Fruit fly (Drosophila melanogaster) Kc167 (cell line): ENCODE measurements around the gene CG14341.
A peak's percentile ranks its signal among the peaks of the same experiment; 100 is the strongest.

Source experiments
- Myc ChIP-seq: fragments of >200 bp; optimal IDR thresholded peaks from 2 replicates; lab custom pipeline; 2017; ENCODE audit warnings: missing external identifiers
- Sin3A ChIP-seq: fragments of >200 bp; optimal IDR thresholded peaks from 2 replicates; lab custom pipeline; 2018; ENCODE audit warnings: missing external identifiers
- h ChIP-seq: fragments of >200 bp; optimal IDR thresholded peaks from 3 replicates; lab custom pipeline; 2018; ENCODE audit warnings: missing external identifiers
- insv ChIP-seq: fragments of >200 bp; optimal IDR thresholded peaks from 3 replicates; lab custom pipeline; 2018; ENCODE audit warnings: missing external identifiers
- psq ChIP-seq: fragments of >200 bp; optimal IDR thresholded peaks from 2 replicates; lab custom pipeline; 2017; ENCODE audit warnings: missing external identifiers
- ttk ChIP-seq: sonication (Bioruptor generic); optimal IDR thresholded peaks from 2 replicates; lab custom pipeline; 2017; ENCODE audit warnings: missing external identifiers

Gene CG14341

DNA sequence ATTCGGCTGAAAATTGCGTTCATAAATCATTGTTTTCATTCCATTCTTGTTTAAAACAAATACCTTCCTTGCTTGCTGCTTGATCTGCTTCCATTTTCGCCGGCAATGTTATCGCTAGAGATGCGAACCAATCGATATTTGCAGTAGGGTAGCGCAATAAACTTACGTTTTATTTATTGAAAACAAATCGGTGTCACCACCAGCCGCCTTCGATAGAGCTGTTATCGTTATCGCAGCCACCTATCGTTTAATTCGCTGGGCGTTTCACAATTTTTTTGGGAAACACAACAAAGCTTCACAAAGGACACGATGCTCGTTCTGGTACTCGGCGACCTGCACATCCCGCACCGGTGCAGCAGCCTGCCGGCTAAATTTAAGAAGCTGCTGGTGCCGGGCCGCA is 15.8 kb upstream of the CG14341 start, which contains the start of the genes Tfb4 and Vps29:
TSS of gene Tfb4 (minus strand) at position 124 of the 400 bp plus-strand sequence.
TSS of gene Vps29 (plus strand) at position 213 of the 400 bp plus-strand sequence.
- TF ChIP-seq h (lab: Kevin White, UChicago) (no peak), ttk (lab: Kevin White, UChicago) (no peak), insv (lab: Kevin White, UChicago) (no peak), psq (lab: Kevin White, UChicago) (no peak), Sin3A (lab: Kevin White, UChicago) (no peak), Myc (lab: Kevin White, UChicago) (no peak)

DNA sequence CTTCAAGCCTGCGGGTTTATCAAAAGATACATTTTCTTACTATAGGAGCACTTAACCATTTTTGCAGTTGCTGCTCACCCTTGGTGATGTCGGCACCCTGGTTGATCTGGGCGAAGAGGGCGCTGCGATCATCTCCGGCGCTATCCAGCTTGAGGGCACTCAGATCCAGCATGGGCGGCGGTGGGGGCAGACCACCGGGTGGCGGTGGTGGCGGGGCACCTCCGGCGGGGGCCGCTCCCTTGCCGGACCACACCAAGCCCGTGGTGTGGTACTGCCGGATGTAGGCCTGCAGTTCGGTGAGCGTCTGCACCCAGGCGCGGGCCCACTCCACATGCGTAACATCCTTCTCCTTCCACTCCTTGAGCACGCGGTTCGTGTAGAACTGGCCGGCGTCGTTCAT is 13.6 kb upstream of the CG14341 start:
- TF ChIP-seq Myc (lab: Kevin White, UChicago): no peak
- no peak for TF ChIP-seq insv (lab: Kevin White, UChicago)
- TF ChIP-seq Sin3A (lab: Kevin White, UChicago): no peak
- TF ChIP-seq ttk (lab: Kevin White, UChicago): no peak
- TF ChIP-seq h (lab: Kevin White, UChicago): no peak
- TF ChIP-seq psq (lab: Kevin White, UChicago): no peak

dm6 chr2L:1156592-1157249 is 9.6 kb upstream of the CG14341 start:
- TF ChIP-seq Myc (lab: Kevin White, UChicago) (no peak), psq (lab: Kevin White, UChicago) (no peak), h (lab: Kevin White, UChicago) (no peak), Sin3A (lab: Kevin White, UChicago) (no peak), insv (lab: Kevin White, UChicago) (no peak), ttk (lab: Kevin White, UChicago) (no peak)

dm6 chr2L:1157357-1157678 is 9.0 kb upstream of the CG14341 start:
- TF ChIP-seq psq (lab: Kevin White, UChicago) (no peak), ttk (lab: Kevin White, UChicago) (no peak), h (lab: Kevin White, UChicago) (no peak), insv (lab: Kevin White, UChicago) (no peak), Sin3A (lab: Kevin White, UChicago) (no peak), Myc (lab: Kevin White, UChicago) (no peak)

dm6 chr2L:1157679-1158518 is 8.4 kb upstream of the CG14341 start, which contains the start of gene capt:
TSS of gene capt (minus strand) at chr2L:1158262.
- no peak for TF ChIP-seq Myc (lab: Kevin White, UChicago)
- TF ChIP-seq psq (lab: Kevin White, UChicago): no peak
- peak; percentile 89 for TF ChIP-seq Sin3A (lab: Kevin White, UChicago)

DNA sequence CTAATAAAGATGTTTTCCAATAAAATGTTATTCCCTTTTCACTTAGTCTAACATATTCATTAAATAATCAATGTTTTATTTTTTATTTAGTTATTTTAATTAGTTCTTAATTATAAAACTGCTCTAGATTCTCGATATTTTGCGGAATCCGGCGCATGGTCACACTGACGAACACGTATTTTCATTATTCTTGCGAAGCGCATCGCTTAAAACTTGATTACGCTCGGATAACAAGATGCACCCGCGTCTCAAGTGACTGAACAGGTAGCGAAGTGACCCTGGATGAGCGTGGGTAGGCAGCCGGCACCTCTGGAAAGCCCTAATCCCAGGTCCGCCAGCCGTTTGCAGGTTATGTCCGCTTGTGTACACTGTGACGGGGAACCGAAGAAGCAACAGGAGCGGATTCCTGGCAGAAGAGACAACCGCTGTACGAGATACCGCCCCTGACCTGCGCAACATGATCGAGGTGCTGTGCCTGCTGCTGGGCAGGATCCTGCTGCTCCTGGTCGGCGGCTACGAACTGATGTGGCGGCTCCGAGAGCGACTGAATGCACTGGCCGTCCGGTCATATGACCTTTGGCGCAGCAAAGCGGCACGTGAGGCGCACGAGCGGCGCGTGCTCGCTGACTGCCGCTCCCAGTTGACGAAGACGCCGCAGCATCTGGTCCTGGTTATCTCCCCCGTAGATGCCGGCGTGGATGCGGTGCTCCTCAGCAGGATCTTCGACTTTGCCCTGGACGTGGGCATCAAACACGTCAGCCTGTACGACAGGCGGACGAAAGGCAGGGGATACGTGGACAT is 7.6 kb upstream of the CG14341 start, which contains the start of gene Tango14:
TSS of gene Tango14 (plus strand) at position 143 of the 801 bp plus-strand sequence.
- TF ChIP-seq Myc (lab: Kevin White, UChicago) (no peak), h (lab: Kevin White, UChicago) (no peak), Sin3A (lab: Kevin White, UChicago) (no peak), ttk (lab: Kevin White, UChicago) (no peak), insv (lab: Kevin White, UChicago) (no peak), psq (lab: Kevin White, UChicago) (no peak)

DNA sequence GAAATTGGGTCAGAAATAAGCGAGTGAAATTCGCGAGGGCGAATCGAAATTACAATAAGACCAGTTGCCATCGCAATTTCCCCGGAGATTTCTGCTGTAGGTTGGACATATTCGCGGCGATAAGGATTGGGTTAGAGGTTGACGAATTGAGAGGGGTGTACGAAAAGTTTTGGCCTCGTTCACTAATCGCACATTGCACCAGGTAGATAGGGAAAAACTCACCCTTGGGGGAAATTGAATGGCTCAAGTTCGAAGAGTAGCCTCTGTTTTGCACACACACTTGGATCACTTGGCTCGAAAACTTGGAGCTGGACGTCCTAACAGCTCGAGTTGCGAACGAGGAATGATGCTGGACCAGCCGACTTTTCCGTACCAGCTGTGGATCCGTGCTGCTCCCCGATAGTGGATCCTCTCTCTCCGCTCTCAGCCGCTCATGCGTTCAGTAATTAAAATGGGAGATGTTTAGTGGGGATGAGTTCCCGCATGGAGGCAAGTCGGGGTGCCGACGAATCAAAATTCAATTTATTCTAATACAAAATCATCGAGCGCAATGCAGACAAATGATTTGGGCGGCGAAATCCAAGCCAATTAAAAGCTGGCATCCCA is 2.7 kb upstream of the CG14341 start, which contains the start of gene CG5080:
TSS of gene CG5080 (minus strand) at position 349 of the 606 bp plus-strand sequence.
- no peak for TF ChIP-seq Myc (lab: Kevin White, UChicago)
- no peak for TF ChIP-seq Sin3A (lab: Kevin White, UChicago)

- no peak for TF ChIP-seq ttk (lab: Kevin White, UChicago)
- no peak for TF ChIP-seq Sin3A (lab: Kevin White, UChicago)
- no peak for TF ChIP-seq h (lab: Kevin White, UChicago)
- TF ChIP-seq Myc (lab: Kevin White, UChicago): no peak
- TF ChIP-seq insv (lab: Kevin White, UChicago): no peak
- TF ChIP-seq psq (lab: Kevin White, UChicago): no peak
Observed at dm6 chr2L:1164294-1164693, 2.0 kb upstream of the CG14341 start, which contains the start of gene IntS14. TSS of gene IntS14 (plus strand) at chr2L:1164443.

DNA sequence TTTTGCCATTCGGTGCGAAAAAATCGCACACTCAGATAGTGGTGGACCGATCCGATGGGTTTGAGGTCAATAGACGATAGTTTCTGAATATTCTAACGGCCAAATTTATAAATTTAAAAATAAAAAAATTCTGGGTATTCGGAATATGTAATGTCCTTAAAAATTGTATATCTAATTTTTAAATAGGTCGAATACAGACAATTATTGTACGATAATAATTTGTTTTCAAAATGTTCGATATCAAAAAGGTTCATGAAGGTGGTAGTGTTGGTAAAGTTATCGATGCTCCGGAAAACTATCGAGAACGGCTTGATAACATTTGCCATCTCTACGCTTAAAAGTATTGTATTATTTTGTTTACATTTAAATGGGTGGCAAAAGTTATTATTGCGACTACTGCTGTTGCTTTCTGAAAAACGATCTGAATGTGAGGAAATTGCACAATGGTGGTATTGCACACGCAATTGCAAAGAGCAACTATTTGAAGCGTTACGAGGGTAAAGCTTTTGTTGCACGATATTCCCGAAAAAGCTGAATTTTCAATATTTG is 3.6 kb downstream of the CG14341 start, which contains the start of the genes CG31922 and Plap:
TSS of gene CG31922 (plus strand) at position 315 of the 549 bp plus-strand sequence.
TSS of gene Plap (minus strand) at position 499 of the 549 bp plus-strand sequence.
- TF ChIP-seq ttk (lab: Kevin White, UChicago) (no peak), Myc (lab: Kevin White, UChicago) (no peak), h (lab: Kevin White, UChicago) (no peak), psq (lab: Kevin White, UChicago) (no peak), Sin3A (lab: Kevin White, UChicago) (no peak), insv (lab: Kevin White, UChicago) (no peak)

- TF ChIP-seq h (lab: Kevin White, UChicago): no peak
- no peak for TF ChIP-seq Myc (lab: Kevin White, UChicago)
- no peak for TF ChIP-seq psq (lab: Kevin White, UChicago)
- no peak for TF ChIP-seq insv (lab: Kevin White, UChicago)
- TF ChIP-seq Sin3A (lab: Kevin White, UChicago): no peak
- no peak for TF ChIP-seq ttk (lab: Kevin White, UChicago)
Observed at dm6 chr2L:1172704-1173107, 6.4 kb downstream of the CG14341 start, which contains the start of the genes Charon and CG4887. TSS of gene Charon (minus strand) at chr2L:1172805. TSS of gene CG4887 (plus strand) at chr2L:1173009.
